Worm (Caenorhabditis elegans) whole organism, L4 larva: ENCODE data around the gene nhr-246.
"Not testable (repeated sequence)": the region's sequence is repeated elsewhere in the genome, so short reads cannot be mapped to it uniquely, and the experiment has no call there.

ENCODE experiments used
- F49E8.2 ChIP-seq: sonication (generic microtip); optimal IDR thresholded peaks from 2 replicates; lab custom pipeline; 2016; ENCODE audit warnings: missing compliant biosample characterization, mild to moderate bottlenecking, missing genetic modification characterization, borderline replicate concordance
- aha-1 ChIP-seq: fragments of 150-350 bp; peaks from one replicate; lab custom pipeline; 2014; ENCODE audit warnings: missing biosample characterization, missing genetic modification characterization
- aly-2 ChIP-seq: sonication (generic microtip); optimal IDR thresholded peaks from 2 replicates; lab custom pipeline; 2018; ENCODE audit warnings: missing biosample characterization, missing genetic modification characterization
- duxl-1 ChIP-seq: sonication (generic microtip); optimal IDR thresholded peaks from 2 replicates; lab custom pipeline; 2016; ENCODE audit warnings: mild to moderate bottlenecking, missing genetic modification characterization, moderate library complexity, missing compliant biosample characterization; ENCODE audit not compliant: poor library complexity
- lim-7 ChIP-seq: fragments of 200-800 bp; sonication (Bioruptor generic); IDR thresholded peaks from 2 replicates; pipeline ENCODE4 v1.3.6; 2022; ENCODE audit warnings: missing genetic modification characterization, missing compliant biosample characterization
- lin-15B ChIP-seq: fragments of 150-350 bp; sonication (generic microtip); optimal IDR thresholded peaks from 3 replicates; lab custom pipeline; 2014; ENCODE audit warnings: missing biosample characterization, missing genetic modification characterization
- mdl-1 ChIP-seq, 2 experiments: fragments of 150-350 bp in 1 of 2; sonication (generic microtip) in 1 of 2; optimal IDR thresholded peaks; 2 replicates each; lab custom pipeline; 2014 to 2017; ENCODE audit warnings: missing biosample characterization in 2 of 2, missing genetic modification characterization in 2 of 2
- nhr-28 ChIP-seq: fragments of 150-350 bp; optimal IDR thresholded peaks from 2 replicates; lab custom pipeline; 2014; ENCODE audit warnings: missing biosample characterization, missing genetic modification characterization
- unc-62 ChIP-seq, 3 experiments: fragments of 150-350 bp in 1 of 3; sonication (generic microtip); optimal IDR thresholded peaks in 2 of 3; peaks in 1 of 3; 1 replicate in 1 of 3; 2 replicates in 2 of 3; lab custom pipeline; 2014 to 2017; ENCODE audit warnings: missing biosample characterization in 3 of 3, missing genetic modification characterization in 3 of 3, missing genetic modification reagents in 3 of 3, missing genotype in 1 of 3
- zag-1 ChIP-seq: fragments of 150-350 bp; optimal IDR thresholded peaks from 2 replicates; lab custom pipeline; 2014; ENCODE audit warnings: missing biosample characterization, missing genetic modification characterization

DNA sequence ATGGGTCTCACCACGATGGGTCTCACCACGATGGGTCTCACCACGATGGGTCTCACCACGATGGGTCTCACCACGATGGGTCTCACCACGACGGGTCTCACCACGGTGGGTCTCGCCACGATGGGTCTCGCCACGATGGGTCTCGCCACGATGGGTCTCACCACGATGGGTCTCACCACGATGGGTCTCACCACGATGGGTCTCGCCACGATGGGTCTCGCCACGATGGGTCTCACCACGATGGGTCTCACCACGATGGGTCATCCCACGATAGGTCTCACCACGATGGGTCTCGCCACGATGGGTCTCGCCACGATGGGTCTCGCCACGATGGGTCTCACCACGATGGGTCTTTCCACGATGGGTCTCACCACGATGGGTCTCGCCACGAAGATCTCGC is 5.6 kb downstream of the nhr-246 start:
- not testable (repeated sequence) for TF ChIP-seq unc-62 (GFP tag; optimal IDR thresholded peaks at IDR 0.05 in 1 of 2; lab: Kevin White, UChicago); unc-62 (tag; optimal IDR thresholded peaks at IDR 0.05; lab: Kevin White, UChicago); nhr-28 (tag; lab: Kevin White, UChicago); F49E8.2 (tag; lab: Kevin White, UChicago); aha-1; lim-7; duxl-1 (tag; lab: Kevin White, UChicago); zag-1; mdl-1 (tag; optimal IDR thresholded peaks at IDR 0.05; lab: Kevin White, UChicago); lin-15B (tag; lab: Kevin White, UChicago); aly-2
